Worm (Caenorhabditis elegans) whole organism, L2 larva: ENCODE results near the gene ZK666.1.

Experiments
- ZK546.5 ChIP-seq: sonication (generic microtip); optimal IDR thresholded peaks from 2 replicates; lab custom pipeline; 2017; ENCODE audit warnings: missing biosample characterization, missing genetic modification characterization
- blmp-1 ChIP-seq: sonication (generic microtip); optimal IDR thresholded peaks from 2 replicates; lab custom pipeline; 2017; ENCODE audit warnings: missing genetic modification characterization, mild to moderate bottlenecking, missing compliant biosample characterization, antibody characterized with exemption, moderate library complexity; ENCODE audit not compliant: insufficient read depth
- egl-27 ChIP-seq: sonication (generic microtip); optimal IDR thresholded peaks from 3 replicates; lab custom pipeline; 2017; ENCODE audit warnings: missing biosample characterization, missing genetic modification reagents, missing genetic modification characterization
- elt-3 ChIP-seq: sonication (generic microtip); optimal IDR thresholded peaks from 2 replicates; lab custom pipeline; 2017; ENCODE audit warnings: missing biosample characterization, missing genetic modification characterization
- gmeb-1 ChIP-seq: fragments of 150-350 bp; optimal IDR thresholded peaks from 2 replicates; lab custom pipeline; 2014; ENCODE audit warnings: missing biosample characterization, missing genetic modification characterization
- lsy-2 ChIP-seq, 2 experiments: fragments of 150-350 bp in 1 of 2; sonication (generic microtip) in 1 of 2; optimal IDR thresholded peaks; 2 replicates each; lab custom pipeline; 2014 to 2017; ENCODE audit warnings: missing biosample characterization in 2 of 2, missing genetic modification characterization in 2 of 2
- mab-5 ChIP-seq: fragments of 150-350 bp; optimal IDR thresholded peaks from 2 replicates; lab custom pipeline; 2014; ENCODE audit warnings: missing biosample characterization, missing genetic modification characterization
- nhr-11 ChIP-seq: fragments of 150-350 bp; optimal IDR thresholded peaks from 2 replicates; lab custom pipeline; 2014; ENCODE audit warnings: missing biosample characterization, missing genetic modification characterization
- nhr-237 ChIP-seq: fragments of 150-350 bp; optimal IDR thresholded peaks from 2 replicates; lab custom pipeline; 2014; ENCODE audit warnings: missing biosample characterization, missing genetic modification characterization
- nhr-25 ChIP-seq: fragments of 150-350 bp; sonication (generic microtip); optimal IDR thresholded peaks from 3 replicates; lab custom pipeline; 2014; ENCODE audit warnings: missing biosample characterization, missing genetic modification characterization
- nhr-6 ChIP-seq: fragments of 150-350 bp; optimal IDR thresholded peaks from 2 replicates; lab custom pipeline; 2014; ENCODE audit warnings: missing biosample characterization, missing genetic modification characterization
- skn-1 ChIP-seq: sonication (generic microtip); optimal IDR thresholded peaks from 2 replicates; lab custom pipeline; 2017; ENCODE audit warnings: missing biosample characterization, missing genetic modification characterization
- ztf-11 ChIP-seq: sonication (generic microtip); optimal IDR thresholded peaks from 2 replicates; lab custom pipeline; 2017; ENCODE audit warnings: missing biosample characterization, missing genetic modification characterization

DNA sequence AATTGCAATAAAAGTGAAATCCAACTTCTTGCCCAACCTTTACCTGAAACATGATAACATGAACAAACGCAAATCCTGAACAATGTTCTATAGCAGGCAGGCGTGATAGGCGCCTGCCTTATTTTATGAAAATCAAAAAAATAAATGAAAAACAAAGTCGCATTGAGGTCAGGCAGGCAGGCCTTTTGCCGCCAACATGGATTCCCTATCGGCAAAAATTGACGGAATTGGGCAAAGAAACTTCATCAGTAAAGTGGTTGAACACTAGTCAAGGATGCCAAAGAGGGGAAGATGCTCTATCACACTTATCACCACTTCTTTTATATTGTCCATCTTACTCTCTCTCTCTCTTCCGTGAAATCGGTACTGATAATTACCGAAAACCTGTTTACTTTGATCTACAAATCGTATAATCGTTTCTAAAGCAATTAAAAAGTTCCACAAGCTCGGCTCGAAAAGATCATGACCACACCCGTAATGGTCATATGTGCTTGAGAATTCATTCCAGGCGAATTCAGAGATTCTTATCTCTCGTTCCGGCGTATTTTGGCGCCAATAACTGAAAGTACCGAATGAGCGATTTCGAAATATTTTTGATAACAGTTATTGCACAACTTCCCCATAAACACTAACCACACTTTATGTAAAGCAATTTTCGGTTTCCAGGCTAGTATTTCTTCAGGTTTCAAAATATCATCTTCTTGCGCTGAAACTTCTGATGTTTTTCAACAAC is 10.8 kb upstream of the ZK666.1 start, which contains the start of the genes clec-60 and ZK666.11:
- TF ChIP-seq ztf-11 = no peak
- TF ChIP-seq nhr-237 (tag; lab: Kevin White, UChicago) = no peak
- no peak for TF ChIP-seq gmeb-1 (tag; lab: Kevin White, UChicago)
- TF ChIP-seq elt-3 (tag; lab: Kevin White, UChicago) = no peak
- no peak for TF ChIP-seq nhr-6 (tag; lab: Kevin White, UChicago)
- TF ChIP-seq blmp-1 (tag; lab: Kevin White, UChicago) = no peak
- TF ChIP-seq nhr-25 (tag; lab: Kevin White, UChicago) = no peak
- TF ChIP-seq egl-27 (tag; lab: Kevin White, UChicago) = no peak
- no peak for TF ChIP-seq ZK546.5
- TF ChIP-seq nhr-11 (tag; lab: Kevin White, UChicago) = no peak
- TF ChIP-seq skn-1 (tag; lab: Kevin White, UChicago) = no peak
- TF ChIP-seq mab-5 (tag; lab: Kevin White, UChicago) = no peak
- no peak for TF ChIP-seq lsy-2 (tag; optimal IDR thresholded peaks at IDR 0.05; lab: Kevin White, UChicago)
